Worm (Caenorhabditis elegans) whole organism, L4/young adult: ENCODE results near the gene F58E6.11.

Source experiments
- W03F9.2 ChIP-seq: fragments of 150-350 bp; optimal IDR thresholded peaks from 2 replicates; lab custom pipeline; 2014; ENCODE audit warnings: missing biosample characterization, missing genetic modification characterization
- dao-5 ChIP-seq: sonication (generic microtip); optimal IDR thresholded peaks from 2 replicates; lab custom pipeline; 2016; ENCODE audit warnings: missing genotype, missing genetic modification characterization, moderate library complexity, missing compliant biosample characterization
- him-1 ChIP-seq: sonication (generic microtip); optimal IDR thresholded peaks from 2 replicates; lab custom pipeline; 2016; ENCODE audit warnings: missing genotype, missing genetic modification reagents, missing genetic modification characterization, missing compliant biosample characterization

- no peak for TF ChIP-seq dao-5 (tag; lab: Kevin White, UChicago)
- TF ChIP-seq him-1 (tag; lab: Kevin White, UChicago) = no peak
- no peak for TF ChIP-seq W03F9.2 (tag; lab: Kevin White, UChicago)
These were observed 12.8 kb downstream of the F58E6.11 start, which contains the start of gene F58E6.13 for ce11 chrV:9744934-9745333.
